Fruit fly (Drosophila melanogaster) Kc167 (cell line): ENCODE results near the gene BTBD9.

ENCODE experiments used
- Myc ChIP-seq: fragments of >200 bp; optimal IDR thresholded peaks from 2 replicates; lab custom pipeline; 2017; ENCODE audit warnings: missing external identifiers
- Sin3A ChIP-seq: fragments of >200 bp; optimal IDR thresholded peaks from 2 replicates; lab custom pipeline; 2018; ENCODE audit warnings: missing external identifiers
- h ChIP-seq: fragments of >200 bp; optimal IDR thresholded peaks from 3 replicates; lab custom pipeline; 2018; ENCODE audit warnings: missing external identifiers
- insv ChIP-seq: fragments of >200 bp; optimal IDR thresholded peaks from 3 replicates; lab custom pipeline; 2018; ENCODE audit warnings: missing external identifiers
- psq ChIP-seq: fragments of >200 bp; optimal IDR thresholded peaks from 2 replicates; lab custom pipeline; 2017; ENCODE audit warnings: missing external identifiers
- ttk ChIP-seq: sonication (Bioruptor generic); optimal IDR thresholded peaks from 2 replicates; lab custom pipeline; 2017; ENCODE audit warnings: missing external identifiers

The BTBD9 gene

dm6 chrX:10731357-10731756, 37.0 kb upstream of the BTBD9 start:
- no peak for TF ChIP-seq ttk (lab: Kevin White, UChicago)
- TF ChIP-seq Myc (lab: Kevin White, UChicago) = no peak
- no peak for TF ChIP-seq h (lab: Kevin White, UChicago)
- TF ChIP-seq psq (lab: Kevin White, UChicago) = no peak

dm6 chrX:10731801-10732200, 36.5 kb upstream of the BTBD9 start:
- no peak for TF ChIP-seq Sin3A (lab: Kevin White, UChicago)
- no peak for TF ChIP-seq psq (lab: Kevin White, UChicago)
- no peak for TF ChIP-seq Myc (lab: Kevin White, UChicago)
- no peak for TF ChIP-seq ttk (lab: Kevin White, UChicago)
- no peak for TF ChIP-seq insv (lab: Kevin White, UChicago)
- no peak for TF ChIP-seq h (lab: Kevin White, UChicago)

DNA sequence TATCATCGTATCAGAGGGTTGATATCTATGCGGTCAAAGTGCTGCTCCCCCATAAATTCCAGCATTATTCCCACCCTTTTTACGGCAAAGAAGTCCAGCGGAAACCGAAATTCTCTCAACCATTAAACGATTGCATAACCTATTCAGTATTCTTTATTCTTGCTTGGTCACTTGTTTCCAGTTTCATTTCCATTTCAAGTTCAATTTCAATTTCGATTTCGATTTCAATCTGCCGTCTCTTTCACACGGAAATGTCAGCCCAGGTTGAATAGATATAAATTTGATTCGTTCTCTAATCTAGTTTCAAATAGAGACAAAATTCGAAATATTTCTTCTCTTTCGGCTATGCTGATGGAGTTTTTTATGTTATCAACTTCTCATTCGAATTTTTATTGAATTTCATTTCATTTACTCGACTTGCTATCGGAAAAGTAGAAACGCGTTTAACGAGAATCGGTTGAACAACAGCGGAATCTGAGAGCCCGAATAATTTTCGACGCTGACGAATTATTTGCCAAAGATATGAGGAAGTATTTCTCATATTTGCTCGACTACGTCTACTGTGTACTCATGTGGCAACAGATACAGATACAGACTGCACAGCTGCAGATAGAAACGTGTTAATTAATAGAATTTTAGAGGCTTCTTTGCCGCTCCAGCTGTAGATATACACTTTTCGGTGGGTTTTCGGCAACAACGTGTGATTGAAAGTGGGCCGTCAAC, 35.4 kb upstream of the BTBD9 start:
- no peak for TF ChIP-seq insv (lab: Kevin White, UChicago)
- no peak for TF ChIP-seq psq (lab: Kevin White, UChicago)
- no peak for TF ChIP-seq ttk (lab: Kevin White, UChicago)
- TF ChIP-seq Sin3A (lab: Kevin White, UChicago) = no peak
- TF ChIP-seq h (lab: Kevin White, UChicago) = no peak
- no peak for TF ChIP-seq Myc (lab: Kevin White, UChicago)

DNA sequence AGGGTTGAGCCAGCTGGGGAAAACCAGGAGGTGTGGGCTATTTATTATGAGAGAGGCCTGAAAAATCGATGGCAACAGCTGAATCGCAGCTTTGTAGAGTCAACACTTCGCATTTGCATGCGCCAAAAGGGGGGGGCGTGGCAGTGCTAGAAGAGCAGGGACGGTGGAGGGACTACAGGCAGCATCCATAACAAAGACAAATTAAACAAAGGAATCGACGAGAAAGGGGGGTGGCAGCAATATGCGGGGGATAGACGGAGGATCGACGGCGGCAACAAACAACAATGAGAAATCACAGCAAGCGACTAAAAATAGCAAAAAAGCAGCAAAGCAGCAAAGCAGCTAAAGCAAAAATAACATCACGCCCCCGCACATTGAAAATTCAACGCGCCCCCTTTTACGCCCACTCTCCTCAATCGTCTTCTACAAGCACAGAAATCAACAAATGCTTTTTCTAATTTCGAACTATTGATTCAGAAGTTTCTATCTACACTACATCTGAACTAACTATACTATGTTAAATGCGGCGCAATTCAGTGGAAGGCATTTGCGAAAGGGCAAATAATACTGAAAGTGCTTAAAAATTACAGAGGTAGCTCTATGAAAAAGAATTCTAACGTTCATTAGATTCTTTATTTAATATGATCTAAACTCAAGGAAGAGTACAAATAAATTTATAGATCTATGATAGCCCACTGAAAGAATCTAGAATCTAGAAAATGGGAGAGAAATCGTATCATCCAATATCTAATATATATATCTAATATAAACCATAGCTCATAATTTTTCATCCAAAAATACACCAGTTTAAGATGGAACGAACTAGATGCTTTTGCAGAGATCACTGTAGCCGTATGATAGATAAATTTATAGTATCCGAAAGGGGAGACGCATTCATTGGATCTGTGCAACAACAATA, 33.3 kb upstream of the BTBD9 start:
- TF ChIP-seq insv (lab: Kevin White, UChicago) (no peak), h (lab: Kevin White, UChicago) (no peak), Myc (lab: Kevin White, UChicago) (no peak), ttk (lab: Kevin White, UChicago) (no peak), Sin3A (lab: Kevin White, UChicago) (no peak), psq (lab: Kevin White, UChicago) (no peak)

DNA sequence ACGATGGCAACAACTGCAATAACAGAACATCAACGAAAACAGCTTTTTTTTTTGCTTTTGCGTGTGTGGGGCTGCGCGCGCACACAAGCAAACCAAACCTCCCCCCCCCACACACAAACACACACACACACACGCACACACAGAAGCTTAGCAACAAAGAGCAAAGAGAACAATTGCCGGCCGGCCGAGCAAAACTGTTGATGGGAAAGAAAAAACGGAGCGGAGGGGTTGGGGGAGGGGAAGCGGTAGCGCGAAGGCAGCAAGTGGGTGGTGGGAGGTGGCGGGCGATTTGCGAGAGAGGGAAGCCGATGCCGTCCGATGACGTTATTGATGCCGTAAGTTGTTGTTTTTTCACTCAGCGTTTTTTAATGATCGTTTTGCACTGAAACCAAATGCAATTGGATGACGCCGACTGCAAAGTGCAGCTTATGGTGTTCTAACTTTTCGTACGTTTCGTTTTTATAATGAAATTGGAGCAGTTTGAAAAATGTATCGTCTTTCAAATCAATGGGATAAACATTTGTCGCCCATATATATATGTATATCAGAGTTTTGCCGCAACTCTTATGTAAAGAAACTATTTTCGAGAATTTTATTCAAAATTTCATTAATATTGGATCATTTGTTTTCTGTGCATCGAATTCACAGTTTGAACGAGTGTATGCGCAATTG, 32.5 kb upstream of the BTBD9 start:
- no peak for TF ChIP-seq psq (lab: Kevin White, UChicago)
- TF ChIP-seq ttk (lab: Kevin White, UChicago) = no peak

DNA sequence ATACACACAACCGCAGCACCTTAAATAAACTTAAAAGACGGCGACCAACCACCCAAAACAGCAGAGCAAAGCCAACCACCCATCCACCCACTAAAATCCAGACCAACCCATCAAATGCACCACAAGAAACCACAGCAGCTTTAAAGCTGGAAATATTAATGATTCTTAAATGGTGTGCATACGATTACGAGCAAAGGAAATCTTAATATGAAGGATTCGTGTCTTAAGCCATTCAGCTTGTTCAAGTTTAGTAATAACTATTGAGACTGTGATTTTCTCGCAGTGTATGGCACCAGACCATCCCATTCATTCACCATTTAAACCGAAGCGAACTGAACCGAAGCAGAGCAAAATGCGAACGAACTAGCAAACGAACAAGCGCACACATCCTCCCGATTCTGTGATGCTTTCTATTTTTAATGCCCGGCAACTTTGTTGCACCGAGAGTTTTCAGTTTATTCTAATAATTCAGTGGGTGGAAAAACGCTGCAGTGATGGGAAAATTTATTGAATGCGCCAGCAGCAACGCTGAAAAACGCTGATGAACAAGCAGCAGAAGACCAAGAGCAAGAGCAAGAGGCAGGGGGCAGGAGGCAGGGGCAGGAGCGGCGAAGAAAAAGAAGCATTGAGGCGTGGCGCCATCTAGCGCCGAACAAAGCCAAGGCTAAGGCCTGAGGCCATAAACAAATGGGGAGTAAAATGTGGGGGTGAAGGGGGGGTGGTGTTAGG, 30.8 kb upstream of the BTBD9 start:
- TF ChIP-seq h (lab: Kevin White, UChicago) = no peak
- TF ChIP-seq insv (lab: Kevin White, UChicago) = no peak
- TF ChIP-seq psq (lab: Kevin White, UChicago) = no peak
- no peak for TF ChIP-seq Myc (lab: Kevin White, UChicago)
- TF ChIP-seq Sin3A (lab: Kevin White, UChicago) = no peak
- no peak for TF ChIP-seq ttk (lab: Kevin White, UChicago)

- TF ChIP-seq Myc (lab: Kevin White, UChicago) = no peak
- TF ChIP-seq h (lab: Kevin White, UChicago) = no peak
- TF ChIP-seq psq (lab: Kevin White, UChicago) = no peak
- no peak for TF ChIP-seq ttk (lab: Kevin White, UChicago)
- no peak for TF ChIP-seq insv (lab: Kevin White, UChicago)
- TF ChIP-seq Sin3A (lab: Kevin White, UChicago) = no peak
Observed at dm6 chrX:10738151-10738430, 30.2 kb upstream of the BTBD9 start.

- TF ChIP-seq ttk (lab: Kevin White, UChicago) = no peak
- TF ChIP-seq Sin3A (lab: Kevin White, UChicago) = no peak
- TF ChIP-seq h (lab: Kevin White, UChicago) = no peak
- TF ChIP-seq psq (lab: Kevin White, UChicago) = no peak
- no peak for TF ChIP-seq insv (lab: Kevin White, UChicago)
- no peak for TF ChIP-seq Myc (lab: Kevin White, UChicago)
Observed at dm6 chrX:10738835-10739371, 29.4 kb upstream of the BTBD9 start.

dm6 chrX:10739614-10740436, 28.5 kb upstream of the BTBD9 start:
- TF ChIP-seq psq (lab: Kevin White, UChicago) (no peak), Sin3A (lab: Kevin White, UChicago) (no peak), h (lab: Kevin White, UChicago) (no peak), insv (lab: Kevin White, UChicago) (no peak), Myc (lab: Kevin White, UChicago) (no peak), ttk (lab: Kevin White, UChicago) (no peak)
